Fruit fly (Drosophila melanogaster) whole organism, embryonic: Measurements from ENCODE around the gene alpha-Est7.

Experiments used
- BEAF-32 ChIP-seq: fragments of 200-800 bp; sonication (Bioruptor generic); optimal IDR thresholded peaks from 3 replicates; lab custom pipeline; 2017; ENCODE audit warnings: missing biosample characterization, missing genetic modification characterization, mild to moderate bottlenecking, moderate library complexity, missing genetic modification reagents
- BtbVII ChIP-seq: fragments of 200-800 bp; sonication (Bioruptor generic); optimal IDR thresholded peaks from 3 replicates; lab custom pipeline; 2017; ENCODE audit warnings: missing biosample characterization, mild to moderate bottlenecking, missing genetic modification characterization
- Bteb2 ChIP-seq: fragments of 200-800 bp; sonication (Bioruptor generic); optimal IDR thresholded peaks from 2 replicates; lab custom pipeline; 2016; ENCODE audit warnings: missing biosample characterization, missing genetic modification characterization
- CG1024 ChIP-seq: fragments of 200-800 bp; sonication (Bioruptor generic); IDR thresholded peaks from 2 replicates; pipeline ENCODE4 v1.3.6; 2022; ENCODE audit warnings: missing biosample characterization, missing genetic modification characterization
- CG10366 ChIP-seq: fragments of 200-800 bp; sonication (Bioruptor generic); IDR thresholded peaks from 2 replicates; pipeline ENCODE4 v1.3.6; 2022; ENCODE audit warnings: missing biosample characterization, missing genetic modification characterization
- CG13287 ChIP-seq: fragments of 200-800 bp; sonication (Bioruptor generic); IDR thresholded peaks from 2 replicates; pipeline ENCODE4 v1.3.6; 2022; ENCODE audit warnings: missing biosample characterization, missing genetic modification characterization; ENCODE audit not compliant: partially characterized antibody
- CG13296 ChIP-seq: fragments of 200-800 bp; sonication (Bioruptor generic); optimal IDR thresholded peaks from 3 replicates; lab custom pipeline; 2018; ENCODE audit warnings: missing biosample characterization, mild to moderate bottlenecking, missing genetic modification characterization
- CG15479 ChIP-seq: fragments of 200-800 bp; sonication (Bioruptor generic); optimal IDR thresholded peaks from 3 replicates; lab custom pipeline; 2019; ENCODE audit warnings: missing biosample characterization, mild to moderate bottlenecking, missing genetic modification characterization, moderate library complexity
- CG17328 ChIP-seq: fragments of 200-800 bp; sonication (Bioruptor generic); IDR thresholded peaks from 2 replicates; pipeline ENCODE4 v1.3.6; 2022; ENCODE audit warnings: missing biosample characterization, missing genetic modification characterization
- CG17361 ChIP-seq: fragments of 200-800 bp; sonication (Bioruptor generic); IDR thresholded peaks from 3 replicates; pipeline ENCODE4 v1.3.6; 2022; ENCODE audit warnings: missing biosample characterization, missing genetic modification characterization
- CG34376 ChIP-seq: fragments of 200-800 bp; sonication (Bioruptor generic); optimal IDR thresholded peaks from 2 replicates; lab custom pipeline; 2018; ENCODE audit warnings: missing biosample characterization, mild to moderate bottlenecking, missing genetic modification characterization
- CG34422 ChIP-seq: fragments of 200-800 bp; sonication (Bioruptor generic); IDR thresholded peaks from 3 replicates; pipeline ENCODE4 v1.3.6; 2022; ENCODE audit warnings: missing biosample characterization, missing genetic modification characterization
- CG4328 ChIP-seq: fragments of 200-800 bp; sonication (Bioruptor generic); optimal IDR thresholded peaks from 3 replicates; lab custom pipeline; 2017; ENCODE audit warnings: missing biosample characterization, missing genetic modification reagents, missing genetic modification characterization
- CG5953 ChIP-seq: fragments of 200-800 bp; sonication (Bioruptor generic); IDR thresholded peaks from 2 replicates; pipeline ENCODE4 v1.3.6; 2022; ENCODE audit warnings: missing biosample characterization, missing genetic modification characterization
- CG9437 ChIP-seq: fragments of 200-800 bp; sonication (Bioruptor generic); optimal IDR thresholded peaks from 2 replicates; lab custom pipeline; 2018; ENCODE audit warnings: missing biosample characterization, mild to moderate bottlenecking, missing genetic modification characterization
- CG9727 ChIP-seq: fragments of 200-800 bp; sonication (Bioruptor generic); optimal IDR thresholded peaks from 3 replicates; lab custom pipeline; 2017; ENCODE audit warnings: missing biosample characterization, mild to moderate bottlenecking, missing genetic modification characterization
- CoRest ChIP-seq: fragments of 200-800 bp; sonication (Bioruptor generic); optimal IDR thresholded peaks from 3 replicates; lab custom pipeline; 2018; ENCODE audit warnings: missing biosample characterization, mild to moderate bottlenecking, missing genetic modification characterization, moderate library complexity
- D ChIP-seq, 2 experiments: fragments of 200-800 bp in 1 of 2; fragments of >200 bp in 1 of 2; sonication (Bioruptor generic) in 1 of 2; optimal IDR thresholded peaks; 2 replicates in 1 of 2; 3 replicates in 1 of 2; lab custom pipeline; 2017; ENCODE audit warnings: mild to moderate bottlenecking in 1 of 2, missing biosample characterization in 1 of 2, missing genetic modification characterization in 1 of 2, missing genetic modification reagents in 1 of 2
- Deaf1 ChIP-seq: fragments of 200-800 bp; optimal IDR thresholded peaks from 3 replicates; lab custom pipeline; 2019; ENCODE audit warnings: missing biosample characterization, mild to moderate bottlenecking, missing genetic modification characterization, moderate library complexity
- Doc3 ChIP-seq: fragments of 200-800 bp; sonication (Bioruptor generic); IDR thresholded peaks from 3 replicates; pipeline ENCODE4 v1.3.6; 2022; ENCODE audit warnings: missing biosample characterization, missing genetic modification characterization; ENCODE audit not compliant: partially characterized antibody
- E2f2 ChIP-seq: fragments of 200-800 bp; sonication (Bioruptor generic); IDR thresholded peaks from 2 replicates; pipeline ENCODE4 v1.3.6; 2022; ENCODE audit warnings: missing biosample characterization, missing genetic modification characterization
- Eip74EF ChIP-seq, 2 experiments: fragments of 200-800 bp in 1 of 2; fragments of >200 bp in 1 of 2; sonication (Bioruptor generic) in 1 of 2; optimal IDR thresholded peaks; 2 replicates each; lab custom pipeline; 2017 to 2019; ENCODE audit warnings: missing biosample characterization in 2 of 2, missing genetic modification characterization in 2 of 2, mild to moderate bottlenecking in 1 of 2, moderate library complexity in 1 of 2
- Ets65A ChIP-seq: fragments of 200-800 bp; sonication (Bioruptor generic); peaks from one replicate; lab custom pipeline; 2016; ENCODE audit warnings: missing biosample characterization, missing genetic modification characterization
- Ets97D ChIP-seq: fragments of 200-800 bp; sonication (Bioruptor generic); optimal IDR thresholded peaks from 3 replicates; lab custom pipeline; 2016; ENCODE audit warnings: missing biosample characterization, missing genetic modification characterization
- Kr ChIP-seq: fragments of 200-800 bp; sonication (Bioruptor generic); optimal IDR thresholded peaks from 2 replicates; lab custom pipeline; 2017; ENCODE audit warnings: missing biosample characterization, mild to moderate bottlenecking, missing genetic modification characterization
- Oaz ChIP-seq: fragments of 200-800 bp; sonication (Bioruptor generic); IDR thresholded peaks from 2 replicates; pipeline ENCODE4 v1.3.6; 2022; ENCODE audit warnings: missing biosample characterization, missing genetic modification characterization
- Pdp1 ChIP-seq, 2 experiments: fragments of 200-800 bp; sonication (Bioruptor generic); optimal IDR thresholded peaks; 3 replicates each; lab custom pipeline; 2016; ENCODE audit warnings: missing biosample characterization in 2 of 2, missing genetic modification characterization in 2 of 2, mild to moderate bottlenecking in 1 of 2, moderate library complexity in 1 of 2
- Sry-δ ChIP-seq: fragments of 200-800 bp; sonication (Bioruptor generic); optimal IDR thresholded peaks from 2 replicates; lab custom pipeline; 2016; ENCODE audit warnings: missing biosample characterization, missing genetic modification characterization
- Trl ChIP-seq, 3 experiments: fragments of >200 bp in 2 of 3; fragments of 200-800 bp in 1 of 3; sonication (Bioruptor generic) in 1 of 3; optimal IDR thresholded peaks; 2 replicates in 1 of 3; 3 replicates in 2 of 3; lab custom pipeline; 2016 to 2017; ENCODE audit warnings: missing biosample characterization in 1 of 3, missing genetic modification characterization in 1 of 3
- Xbp1 ChIP-seq: fragments of 200-800 bp; sonication (Bioruptor generic); optimal IDR thresholded peaks from 3 replicates; lab custom pipeline; 2016; ENCODE audit warnings: missing biosample characterization, mild to moderate bottlenecking, missing genetic modification characterization
- al ChIP-seq: fragments of 200-800 bp; sonication (Bioruptor generic); IDR thresholded peaks from 2 replicates; pipeline ENCODE4 v1.3.6; 2022; ENCODE audit warnings: missing biosample characterization, missing genetic modification characterization
- bbx ChIP-seq: fragments of 200-800 bp; sonication (Bioruptor generic); IDR thresholded peaks from 2 replicates; pipeline ENCODE4 v1.3.6; 2022; ENCODE audit warnings: missing biosample characterization, missing genetic modification characterization; ENCODE audit not compliant: partially characterized antibody
- crp ChIP-seq, 2 experiments: fragments of 200-800 bp; sonication (Bioruptor generic); optimal IDR thresholded peaks; 2 replicates in 1 of 2; 3 replicates in 1 of 2; lab custom pipeline; 2017; ENCODE audit warnings: missing biosample characterization in 2 of 2, missing genetic modification characterization in 2 of 2, mild to moderate bottlenecking in 1 of 2, moderate library complexity in 1 of 2
- danr ChIP-seq: fragments of 200-800 bp; sonication (Bioruptor generic); IDR thresholded peaks from 2 replicates; pipeline ENCODE4 v1.3.6; 2022; ENCODE audit warnings: missing biosample characterization, missing genetic modification characterization
- dm ChIP-seq: fragments of 200-800 bp; sonication (Bioruptor generic); optimal IDR thresholded peaks from 3 replicates; lab custom pipeline; 2016; ENCODE audit warnings: missing biosample characterization, missing genetic modification characterization
- dysf ChIP-seq: fragments of 200-800 bp; sonication (Bioruptor generic); IDR thresholded peaks from 3 replicates; pipeline ENCODE4 v1.3.6; 2022; ENCODE audit warnings: missing biosample characterization, missing genetic modification characterization
- ewg ChIP-seq: fragments of 200-800 bp; sonication (Bioruptor generic); optimal IDR thresholded peaks from 3 replicates; lab custom pipeline; 2017; ENCODE audit warnings: mild to moderate bottlenecking, missing biosample characterization, missing genetic modification reagents, missing genetic modification characterization
- gce ChIP-seq: fragments of 200-800 bp; sonication (Bioruptor generic); IDR thresholded peaks from 3 replicates; pipeline ENCODE4 v1.3.6; 2022; ENCODE audit warnings: missing biosample characterization, missing genetic modification characterization
- nmo ChIP-seq: fragments of 200-800 bp; sonication (Bioruptor generic); optimal IDR thresholded peaks from 2 replicates; lab custom pipeline; 2018; ENCODE audit warnings: missing biosample characterization, mild to moderate bottlenecking, missing genetic modification characterization, moderate library complexity
- onecut ChIP-seq: fragments of 200-800 bp; sonication (Bioruptor generic); IDR thresholded peaks from 2 replicates; pipeline ENCODE4 v1.3.6; 2022; ENCODE audit warnings: missing biosample characterization, missing genetic modification characterization
- phol ChIP-seq: fragments of 200-800 bp; sonication (Bioruptor generic); optimal IDR thresholded peaks from 3 replicates; lab custom pipeline; 2018; ENCODE audit warnings: missing biosample characterization, mild to moderate bottlenecking, missing genetic modification characterization, moderate library complexity
- pzg ChIP-seq: fragments of 200-800 bp; sonication (Bioruptor generic); optimal IDR thresholded peaks from 3 replicates; lab custom pipeline; 2018; ENCODE audit warnings: missing biosample characterization, mild to moderate bottlenecking, missing genetic modification characterization, moderate library complexity
- row ChIP-seq: fragments of 200-800 bp; sonication (Bioruptor generic); IDR thresholded peaks from 3 replicates; pipeline ENCODE4 v1.3.6; 2022; ENCODE audit warnings: missing biosample characterization, missing genetic modification characterization
- sim ChIP-seq: fragments of 200-800 bp; sonication (Bioruptor generic); IDR thresholded peaks from 2 replicates; pipeline ENCODE4 v1.3.6; 2022; ENCODE audit warnings: missing biosample characterization, missing genetic modification characterization
- sna ChIP-seq: fragments of 200-800 bp; sonication (Bioruptor generic); IDR thresholded peaks from 2 replicates; pipeline ENCODE4 v1.3.6; 2022; ENCODE audit warnings: missing biosample characterization, missing genetic modification characterization; ENCODE audit not compliant: partially characterized antibody

The alpha-Est7 gene

DNA sequence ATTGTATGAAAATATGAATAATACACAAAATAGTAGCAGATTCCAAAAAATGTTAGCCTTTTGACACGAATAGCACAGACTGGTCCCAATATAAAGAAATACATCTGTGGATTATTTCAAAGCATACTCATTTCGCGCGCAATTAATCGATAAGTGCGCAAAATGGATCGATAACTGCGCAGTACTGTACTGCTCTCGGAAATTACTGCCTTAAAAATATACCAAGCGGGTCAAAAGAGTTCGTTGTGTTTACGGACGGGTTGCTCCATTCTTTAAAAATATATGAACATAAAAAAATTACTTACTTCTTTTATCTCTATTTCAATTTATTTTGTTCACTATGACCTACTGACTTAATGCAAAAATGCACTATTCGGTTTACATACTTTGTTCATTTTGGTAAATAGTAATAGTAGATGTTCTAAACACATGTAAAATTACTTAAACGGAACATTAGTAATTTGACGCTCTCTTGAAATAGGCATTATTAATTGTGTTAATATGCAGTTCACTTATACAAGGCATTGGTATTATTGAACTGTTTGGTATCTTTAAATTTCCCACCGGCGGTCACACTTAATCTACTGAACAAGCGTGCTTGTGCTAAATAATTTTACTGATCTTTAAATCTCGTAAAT lies 6.8 kb upstream of the alpha-Est7 start, which contains the start of the genes Rtnl2 and alphaTub84D (continued):
- TF ChIP-seq CG5953, result no peak
- TF ChIP-seq E2f2 (GFP tag; lab: Robert Waterston, UW), result peak; percentile 85
- peak; percentile 3 for TF ChIP-seq CG15479
- peak in 1 of 2 experiments; percentile 73 for TF ChIP-seq Pdp1 (GFP tag; optimal IDR thresholded peaks at IDR 0.05; lab: Kevin White, UChicago)
- TF ChIP-seq CoRest, result peak; percentile 31
- TF ChIP-seq Trl (optimal IDR thresholded peaks at IDR 0.05; lab: Kevin White, UChicago), result no peak
- no peak for TF ChIP-seq Trl (GFP tag; optimal IDR thresholded peaks at IDR 0.05; lab: Kevin White, UChicago)
- peak; percentile 29 for TF ChIP-seq dm (GFP tag; lab: Kevin White, UChicago)
- TF ChIP-seq Ets65A (GFP tag; lab: Kevin White, UChicago), result peak; percentile 36
- TF ChIP-seq D (optimal IDR thresholded peaks at IDR 0.05; lab: Kevin White, UChicago), result no peak
- no peak for TF ChIP-seq D (GFP tag; optimal IDR thresholded peaks at IDR 0.05; lab: Kevin White, UChicago)
- peak; percentile 85 for TF ChIP-seq ewg (GFP tag; lab: Kevin White, UChicago)
- 0 out of 2 replicates have a peak, but pooled peaks have one; percentile 23 for TF ChIP-seq bbx (GFP tag; lab: Robert Waterston, UW)
- TF ChIP-seq danr (GFP tag; lab: Robert Waterston, UW), result no peak
- TF ChIP-seq row (GFP tag; lab: Robert Waterston, UW), result peak; percentile 42; the same call in 2 of the 3 replicates
- TF ChIP-seq CG13287 (GFP tag; lab: Robert Waterston, UW), result no peak
- TF ChIP-seq CG9437 (GFP tag; lab: Kevin White, UChicago), result no peak
- peak; percentile 13 for TF ChIP-seq Ets97D (GFP tag; lab: Kevin White, UChicago)
- peak; percentile 29 for TF ChIP-seq phol (tag; lab: Kevin White, UChicago)
- TF ChIP-seq pzg, result peak; percentile 39
- no peak for TF ChIP-seq sna (GFP tag; lab: Robert Waterston, UW)
- peak; percentile 6 for TF ChIP-seq onecut (GFP tag; lab: Robert Waterston, UW)
- peak; percentile 49 for TF ChIP-seq BEAF-32
- no peak for TF ChIP-seq crp (GFP tag; optimal IDR thresholded peaks at IDR 0.05; lab: Kevin White, UChicago)
- peak; percentile 19 for TF ChIP-seq Sry-δ (GFP tag; lab: Kevin White, UChicago)
- TF ChIP-seq CG17361, result no peak
- TF ChIP-seq Oaz (GFP tag; lab: Robert Waterston, UW), result no peak
- TF ChIP-seq, all 482 proteins: peak for 38

DNA sequence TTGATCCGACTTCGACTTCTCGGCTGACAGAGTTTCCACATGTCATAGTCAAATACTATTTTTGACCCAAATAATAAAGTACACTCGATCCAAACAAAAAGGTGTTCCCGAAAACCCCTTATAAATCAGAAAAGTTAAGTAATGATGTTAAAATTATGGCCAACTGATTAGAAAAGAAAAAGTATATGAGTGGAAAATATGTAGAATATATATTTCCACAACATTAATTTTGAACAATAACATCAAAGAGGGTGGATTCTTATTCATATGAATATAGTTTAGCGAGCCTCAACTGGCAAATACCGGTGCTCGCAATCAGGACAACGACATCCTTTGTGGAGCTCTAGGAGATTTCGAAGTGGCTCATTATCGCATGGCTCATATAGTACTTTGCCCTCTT lies 5.1 kb upstream of the alpha-Est7 start, which contains the start of gene alpha-Est6:
TSS of gene alpha-Est6 (minus strand) at position 101 of the 400 bp plus-strand sequence.
- TF ChIP-seq CG17328 (GFP tag; lab: Robert Waterston, UW), result no peak
- TF ChIP-seq CoRest, result no peak
- no peak for TF ChIP-seq al (GFP tag; lab: Robert Waterston, UW)
- TF ChIP-seq Xbp1 (GFP tag; lab: Kevin White, UChicago), result no peak
- no peak for TF ChIP-seq CG1024 (GFP tag; lab: Robert Waterston, UW)

DNA sequence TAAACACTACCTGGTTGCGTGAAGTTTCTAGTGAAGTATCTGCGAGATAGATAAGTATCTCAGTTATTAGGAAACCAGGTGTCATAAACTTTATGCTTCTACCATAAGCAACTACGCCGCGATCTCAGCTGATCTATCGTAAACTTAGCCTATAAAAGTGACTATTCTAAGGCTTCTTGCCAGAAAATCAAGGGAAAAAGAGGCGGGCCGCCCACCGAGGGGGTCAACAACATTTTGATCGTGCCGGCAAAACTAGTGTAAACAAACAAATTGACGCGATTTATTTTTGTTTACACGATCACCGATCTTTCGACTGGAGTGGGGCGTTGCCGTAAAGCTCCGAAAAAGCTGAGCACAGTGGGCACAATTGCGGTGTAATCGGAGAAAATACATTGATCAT lies 607 bp upstream of the alpha-Est7 start:
- peak; percentile 35 for TF ChIP-seq CG34376 (GFP tag; lab: Kevin White, UChicago)
- no peak for TF ChIP-seq Doc3 (GFP tag; lab: Robert Waterston, UW)
- TF ChIP-seq CG34422, result peak; percentile 42; the same call in 1 of the 3 replicates
- TF ChIP-seq CG9727, result no peak
- TF ChIP-seq BtbVII (GFP tag; lab: Kevin White, UChicago), result no peak
- no peak for TF ChIP-seq dysf
- no peak for TF ChIP-seq bbx (GFP tag; lab: Robert Waterston, UW)
- TF ChIP-seq Bteb2 (GFP tag; lab: Kevin White, UChicago), result no peak
- TF ChIP-seq CG4328 (GFP tag; lab: Kevin White, UChicago), result no peak
- no peak for TF ChIP-seq nmo
- no peak for TF ChIP-seq gce (GFP tag; lab: Robert Waterston, UW)
- no peak for TF ChIP-seq sim (GFP tag; lab: Robert Waterston, UW)
- TF ChIP-seq CG13287 (GFP tag; lab: Robert Waterston, UW), result no peak
- no peak for TF ChIP-seq Deaf1 (tag; lab: Kevin White, UChicago)
- no peak for TF ChIP-seq BEAF-32
- peak; percentile 48 for TF ChIP-seq CG13296 (GFP tag; lab: Kevin White, UChicago)
- TF ChIP-seq Eip74EF (GFP tag; optimal IDR thresholded peaks at IDR 0.05; lab: Kevin White, UChicago), result no peak
- TF ChIP-seq CG10366 (GFP tag; lab: Robert Waterston, UW), result no peak
- no peak for TF ChIP-seq Kr (GFP tag; lab: Kevin White, UChicago)
